Fruit fly (Drosophila melanogaster) Kc167 (cell line): ENCODE measurements around the gene pb.

Source experiments
- Myc ChIP-seq: fragments of >200 bp; optimal IDR thresholded peaks from 2 replicates; lab custom pipeline; 2017; ENCODE audit warnings: missing external identifiers
- Sin3A ChIP-seq: fragments of >200 bp; optimal IDR thresholded peaks from 2 replicates; lab custom pipeline; 2018; ENCODE audit warnings: missing external identifiers
- h ChIP-seq: fragments of >200 bp; optimal IDR thresholded peaks from 3 replicates; lab custom pipeline; 2018; ENCODE audit warnings: missing external identifiers
- psq ChIP-seq: fragments of >200 bp; optimal IDR thresholded peaks from 2 replicates; lab custom pipeline; 2017; ENCODE audit warnings: missing external identifiers
- ttk ChIP-seq: sonication (Bioruptor generic); optimal IDR thresholded peaks from 2 replicates; lab custom pipeline; 2017; ENCODE audit warnings: missing external identifiers

dm6 chr3R:6659941-6660340 lies 81.9 kb downstream of the pb start, which contains the start of gene agt:
- TF ChIP-seq psq = no peak
- TF ChIP-seq Myc (lab: Kevin White, UChicago) = no peak
- TF ChIP-seq Sin3A = no peak
- no peak for TF ChIP-seq ttk (lab: Kevin White, UChicago)
- TF ChIP-seq h (lab: Kevin White, UChicago) = no peak
